Fruit fly (Drosophila melanogaster): ENCODE results near the gene Cyp9f3.

The Cyp9f3 gene

dm6 chr3R:12406235-12407196 lies 7.8 kb upstream of the Cyp9f3 start, which contains the start of gene CG5167 (continued):
- TF ChIP-seq CG9437 (GFP tag; optimal IDR thresholded peaks at IDR 0.05) (peak; percentile 85), ci (GFP tag; IDR thresholded peaks at IDR 0.05) (peak; percentile 43; the same call in 1 of the 3 replicates), cato (GFP tag; optimal IDR thresholded peaks at IDR 0.05; ENCODE audit: borderline replicate concordance) (no peak), CG7745 (tag; optimal IDR thresholded peaks at IDR 0.05) (no peak), CG10147 (GFP tag; optimal IDR thresholded peaks at IDR 0.05) (peak; percentile 25), Dip2 (GFP tag; IDR thresholded peaks at IDR 0.05) (no peak), Kr (GFP tag; optimal IDR thresholded peaks at IDR 0.05) (no peak), CG33213 (GFP tag; optimal IDR thresholded peaks at IDR 0.05) (no peak), fd96Cb (tag; optimal IDR thresholded peaks at IDR 0.05) (peak; percentile 9), CG2889 (GFP tag; IDR thresholded peaks at IDR 0.05) (no peak), Gug (GFP tag; IDR thresholded peaks at IDR 0.05) (no peak; the same call in 3 of the 4 replicates), CG15269 (tag; optimal IDR thresholded peaks at IDR 0.05) (peak; percentile 47), CG10654 (GFP tag; optimal IDR thresholded peaks at IDR 0.05) (no peak), Aef1 (GFP tag; IDR thresholded peaks at IDR 0.05) (no peak), Blimp-1 (GFP tag; optimal IDR thresholded peaks at IDR 0.05) (no peak), cwo (GFP tag; optimal IDR thresholded peaks at IDR 0.05) (no peak), grn (GFP tag; optimal IDR thresholded peaks at IDR 0.05) (peak; percentile 93), vvl (GFP tag; IDR thresholded peaks at IDR 0.05) (peak; percentile 49; the same call in 1 of the 2 replicates), mam (GFP tag; optimal IDR thresholded peaks at IDR 0.05) (no peak), CG4282 (GFP tag; optimal IDR thresholded peaks at IDR 0.05) (peak; percentile 18), al (GFP tag; IDR thresholded peaks at IDR 0.05) (no peak), gcm2 (GFP tag; optimal IDR thresholded peaks at IDR 0.05) (no peak), Jarid2 (GFP tag; optimal IDR thresholded peaks at IDR 0.05) (no peak), CG12104 (GFP tag; optimal IDR thresholded peaks at IDR 0.05) (peak; percentile 36), slp2 (GFP tag; optimal IDR thresholded peaks at IDR 0.05) (no peak), CG9817 (tag; optimal IDR thresholded peaks at IDR 0.05) (no peak), sd (tag; optimal IDR thresholded peaks at IDR 0.05) (no peak), CG13894 (tag; optimal IDR thresholded peaks at IDR 0.05) (peak; percentile 13), CG4854 (GFP tag; optimal IDR thresholded peaks at IDR 0.05) (no peak), CG1233 (GFP tag; optimal IDR thresholded peaks at IDR 0.05) (no peak), pum (GFP tag; optimal IDR thresholded peaks at IDR 0.05) (no peak), D19B (GFP tag; optimal IDR thresholded peaks at IDR 0.05) (peak; percentile 21), Dip3 (GFP tag; optimal IDR thresholded peaks at IDR 0.05) (peak; percentile 7), CG34224 (GFP tag; IDR thresholded peaks at IDR 0.05; ENCODE audit: partially characterized antibody) (peak; percentile 43; the same call in 2 of the 3 replicates), dysf (GFP tag; IDR thresholded peaks at IDR 0.05) (0 out of 3 replicates have a peak, but pooled peaks have one; percentile 22), CG32767 (GFP tag; IDR thresholded peaks at IDR 0.05) (no peak), caup (GFP tag; optimal IDR thresholded peaks at IDR 0.05; ENCODE audit: severe bottlenecking) (peak; percentile 6), Sry-β (GFP tag; optimal IDR thresholded peaks at IDR 0.05) (no peak), chinmo (GFP tag; IDR thresholded peaks at IDR 0.05; ENCODE audit: partially characterized antibody) (0 out of 4 replicates have a peak, but pooled peaks have one; percentile 25), Doc3 (GFP tag; IDR thresholded peaks at IDR 0.05; ENCODE audit: partially characterized antibody) (peak; percentile 53; the same call in 1 of the 3 replicates), mirr (GFP tag; optimal IDR thresholded peaks at IDR 0.05) (peak; percentile 54), CG2120 (GFP tag; optimal IDR thresholded peaks at IDR 0.05) (peak; percentile 44), NK7.1 (GFP tag; optimal IDR thresholded peaks at IDR 0.05) (no peak), az2 (GFP tag; optimal IDR thresholded peaks at IDR 0.05) (peak; percentile 37), Rx (GFP tag; IDR thresholded peaks at IDR 0.05) (no peak), CG2116 (GFP tag; optimal IDR thresholded peaks at IDR 0.05) (peak; percentile 43), otp (GFP tag; IDR thresholded peaks at IDR 0.05) (no peak), CG11398 (GFP tag; optimal IDR thresholded peaks at IDR 0.05) (no peak)

Data from whole organism, embryonic.